Worm (Caenorhabditis elegans) whole organism, late embryonic: Measurements from ENCODE around the gene mes-1.

Experiments
- ama-1 ChIP-seq: fragments of 150-350 bp; optimal IDR thresholded peaks from 2 replicates; lab custom pipeline; 2014
- ceh-18 ChIP-seq: sonication (generic microtip); optimal IDR thresholded peaks from 2 replicates; lab custom pipeline; 2016; ENCODE audit warnings: missing genetic modification characterization, missing compliant biosample characterization
- ceh-31 ChIP-seq: sonication (generic microtip); optimal IDR thresholded peaks from 2 replicates; lab custom pipeline; 2016; ENCODE audit warnings: missing genetic modification characterization, missing compliant biosample characterization
- dve-1 ChIP-seq: sonication (generic microtip); optimal IDR thresholded peaks from 2 replicates; lab custom pipeline; 2017; ENCODE audit warnings: antibody characterized with exemption, mild to moderate bottlenecking, missing genetic modification characterization, missing compliant biosample characterization
- fkh-10 ChIP-seq: fragments of 150-350 bp; optimal IDR thresholded peaks from 2 replicates; lab custom pipeline; 2014; ENCODE audit warnings: missing biosample characterization, missing genetic modification reagents, missing genetic modification characterization
- gmeb-2 ChIP-seq: sonication (generic microtip); optimal IDR thresholded peaks from 2 replicates; lab custom pipeline; 2016; ENCODE audit warnings: missing genetic modification characterization, inconsistent platforms, missing compliant biosample characterization
- hlh-8 ChIP-seq: sonication (generic microtip); optimal IDR thresholded peaks from 2 replicates; lab custom pipeline; 2016; ENCODE audit warnings: missing genotype, missing genetic modification characterization, missing compliant biosample characterization
- nfya-1 ChIP-seq: sonication (generic microtip); optimal IDR thresholded peaks from 2 replicates; lab custom pipeline; 2017; ENCODE audit warnings: missing genetic modification characterization, mild to moderate bottlenecking, missing compliant biosample characterization, antibody characterized with exemption, moderate library complexity
- nhr-11 ChIP-seq: fragments of 150-350 bp; optimal IDR thresholded peaks from 2 replicates; lab custom pipeline; 2014; ENCODE audit warnings: missing biosample characterization, missing genetic modification characterization
- pha-4 ChIP-seq: fragments of 150-350 bp; optimal IDR thresholded peaks from 2 replicates; lab custom pipeline; 2018; ENCODE audit warnings: missing biosample characterization, missing genetic modification reagents, missing genetic modification characterization
- sox-2 ChIP-seq: fragments of 200-800 bp; sonication (Bioruptor generic); IDR thresholded peaks from 2 replicates; pipeline ENCODE4 v1.3.6; 2022; ENCODE audit warnings: missing genetic modification reagents, missing genetic modification characterization, missing compliant biosample characterization
- tbx-2 ChIP-seq: sonication (generic microtip); optimal IDR thresholded peaks from 2 replicates; lab custom pipeline; 2016; ENCODE audit warnings: missing genetic modification characterization, missing compliant biosample characterization
- unc-86 ChIP-seq: sonication (generic microtip); optimal IDR thresholded peaks from 2 replicates; lab custom pipeline; 2016; ENCODE audit warnings: missing genetic modification characterization, missing compliant biosample characterization

DNA sequence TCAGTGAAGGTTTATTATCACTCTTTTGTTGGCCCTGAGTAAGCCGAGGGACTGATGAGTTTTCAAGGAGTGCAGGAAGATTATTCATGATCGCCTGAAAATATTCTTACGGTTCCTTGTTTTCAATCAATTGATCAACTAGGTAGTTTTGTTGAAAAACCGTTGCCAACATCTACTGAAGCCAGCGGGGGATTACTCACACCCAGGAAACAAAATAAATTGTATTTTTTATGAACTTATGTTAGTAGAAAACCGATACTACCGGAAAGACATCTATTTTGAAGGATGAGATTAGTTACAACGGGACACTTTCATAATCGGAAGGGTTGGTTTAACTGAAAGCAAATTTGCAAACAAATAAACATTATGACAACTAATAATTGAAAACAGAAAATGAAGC is 20.8 kb downstream of the mes-1 start, which contains the start of gene Y62H9A.2:
- TF ChIP-seq gmeb-2 (tag; lab: Kevin White, UChicago), result no peak
- TF ChIP-seq hlh-8 (tag; lab: Kevin White, UChicago), result no peak
- no peak for TF ChIP-seq sox-2 (GFP tag; lab: Robert Waterston, UW)
- no peak for TF ChIP-seq nhr-11 (tag; lab: Kevin White, UChicago)
- TF ChIP-seq unc-86 (tag; lab: Kevin White, UChicago), result no peak
- TF ChIP-seq ama-1 (lab: Kevin White, UChicago), result no peak
- TF ChIP-seq fkh-10, result no peak
- TF ChIP-seq pha-4 (tag; lab: Kevin White, UChicago), result no peak
- TF ChIP-seq ceh-18 (tag; lab: Kevin White, UChicago), result no peak
- no peak for TF ChIP-seq dve-1 (tag; lab: Kevin White, UChicago)
- TF ChIP-seq nfya-1 (tag; lab: Kevin White, UChicago), result no peak
- no peak for TF ChIP-seq tbx-2 (tag; lab: Kevin White, UChicago)
- no peak for TF ChIP-seq ceh-31 (tag; lab: Kevin White, UChicago)
